Worm (Caenorhabditis elegans) whole organism, L4 larva: Measurements from ENCODE around the gene mom-2.

Experiments used
- F37D6.2 ChIP-seq: sonication (generic microtip); optimal IDR thresholded peaks from 2 replicates; lab custom pipeline; 2016; ENCODE audit warnings: mild to moderate bottlenecking, missing genetic modification characterization, missing compliant biosample characterization
- T26A8.4 ChIP-seq: fragments of 200-800 bp; sonication (Bioruptor generic); IDR thresholded peaks from 2 replicates; pipeline ENCODE4 v1.3.6; 2022; ENCODE audit warnings: missing genetic modification characterization, missing compliant biosample characterization
- ama-1 ChIP-seq: fragments of 150-350 bp; optimal IDR thresholded peaks from 2 replicates; lab custom pipeline; 2014; ENCODE audit warnings: inconsistent platforms, mixed read lengths
- hlh-30 ChIP-seq: sonication (generic microtip); optimal IDR thresholded peaks from 2 replicates; lab custom pipeline; 2017; ENCODE audit warnings: antibody characterized with exemption, mild to moderate bottlenecking, missing genetic modification characterization, missing compliant biosample characterization; ENCODE audit not compliant: insufficient read depth
- jun-1 ChIP-seq: fragments of 150-350 bp; optimal IDR thresholded peaks from 2 replicates; lab custom pipeline; 2014; ENCODE audit warnings: missing biosample characterization, missing genetic modification reagents, missing genetic modification characterization
- lin-39 ChIP-seq: fragments of 150-350 bp; optimal IDR thresholded peaks from 2 replicates; lab custom pipeline; 2014; ENCODE audit warnings: missing biosample characterization, missing genetic modification reagents, missing genetic modification characterization
- madf-9 ChIP-seq: fragments of 200-800 bp; sonication (Bioruptor generic); conservative IDR thresholded peaks from 2 replicates; pipeline ENCODE4 v1.3.6; 2022; ENCODE audit warnings: missing genetic modification reagents, missing genetic modification characterization, missing compliant biosample characterization
- mxl-2 ChIP-seq: fragments of 200-800 bp; sonication (Bioruptor generic); conservative IDR thresholded peaks from 2 replicates; pipeline ENCODE4 v1.3.6; 2022; ENCODE audit warnings: missing genetic modification reagents, missing genetic modification characterization, missing compliant biosample characterization
- pha-4 ChIP-seq, 2 experiments: fragments of 150-350 bp in 1 of 2; fragments of 200-800 bp in 1 of 2; sonication (Bioruptor generic) in 1 of 2; IDR thresholded peaks in 1 of 2; optimal IDR thresholded peaks in 1 of 2; 2 replicates each; pipeline versions ENCODE4 v1.3.6 to Lab custom; 2014 to 2022; ENCODE audit warnings: missing genetic modification characterization in 2 of 2, missing genetic modification reagents in 2 of 2, missing biosample characterization in 1 of 2, missing compliant biosample characterization in 1 of 2
- pqm-1 ChIP-seq: sonication (generic microtip); optimal IDR thresholded peaks from 2 replicates; lab custom pipeline; 2017; ENCODE audit warnings: missing biosample characterization, missing genetic modification characterization
- skn-1 ChIP-seq: fragments of 150-350 bp; optimal IDR thresholded peaks from 2 replicates; lab custom pipeline; 2014; ENCODE audit warnings: missing biosample characterization, missing genetic modification characterization
- unc-62 ChIP-seq, 3 experiments: fragments of 150-350 bp in 1 of 3; sonication (generic microtip); optimal IDR thresholded peaks in 2 of 3; peaks in 1 of 3; 1 replicate in 1 of 3; 2 replicates in 2 of 3; lab custom pipeline; 2014 to 2017; ENCODE audit warnings: missing biosample characterization in 3 of 3, missing genetic modification characterization in 3 of 3, missing genetic modification reagents in 3 of 3, missing genotype in 1 of 3
- ztf-11 ChIP-seq: fragments of 150-350 bp; optimal IDR thresholded peaks from 2 replicates; lab custom pipeline; 2014; ENCODE audit warnings: missing biosample characterization, missing genetic modification characterization
- ztf-7 ChIP-seq: fragments of 150-350 bp; optimal IDR thresholded peaks from 2 replicates; lab custom pipeline; 2014; ENCODE audit warnings: missing biosample characterization, missing genetic modification characterization

DNA sequence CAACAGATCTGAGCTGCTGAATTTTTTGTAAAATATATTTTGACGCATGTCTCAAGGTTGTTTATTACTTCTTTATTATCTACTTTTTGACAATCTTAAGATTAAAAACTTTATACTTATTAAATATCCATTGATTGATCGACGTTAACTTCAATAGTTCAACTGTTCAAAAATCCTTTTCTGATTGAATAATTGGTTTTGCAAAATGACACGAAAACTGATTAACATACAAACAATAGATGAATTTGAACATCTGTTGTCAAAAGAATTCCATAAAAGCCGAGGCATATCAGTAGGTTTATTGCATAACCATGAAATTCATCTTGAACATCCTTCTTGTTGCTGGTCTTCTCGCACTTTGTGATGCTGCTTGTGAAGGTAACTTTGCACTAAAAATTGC is 44.6 kb upstream of the mom-2 start, which contains the start of gene W02D7.12:
- TF ChIP-seq pqm-1 (tag; lab: Kevin White, UChicago) (no peak), ztf-11 (tag; lab: Kevin White, UChicago) (no peak), madf-9 (GFP tag; lab: Robert Waterston, UW) (no peak), unc-62 (GFP tag; optimal IDR thresholded peaks at IDR 0.05 in 1 of 2; lab: Kevin White, UChicago) (no peak), unc-62 (tag; optimal IDR thresholded peaks at IDR 0.05; lab: Kevin White, UChicago) (no peak), F37D6.2 (tag; lab: Kevin White, UChicago) (no peak), pha-4 (GFP tag; IDR thresholded peaks at IDR 0.05; lab: Robert Waterston, UW) (no peak), pha-4 (tag; optimal IDR thresholded peaks at IDR 0.05; lab: Kevin White, UChicago) (no peak), ztf-7 (tag; lab: Kevin White, UChicago) (no peak), lin-39 (no peak), T26A8.4 (GFP tag; lab: Robert Waterston, UW) (no peak), jun-1 (tag; lab: Kevin White, UChicago) (no peak), mxl-2 (GFP tag; lab: Robert Waterston, UW) (no peak), hlh-30 (tag; lab: Kevin White, UChicago) (no peak), ama-1 (lab: Kevin White, UChicago) (no peak), skn-1 (tag; lab: Kevin White, UChicago) (no peak)
